Worm (Caenorhabditis elegans): ENCODE measurements around the gene sftd-3.

DNA sequence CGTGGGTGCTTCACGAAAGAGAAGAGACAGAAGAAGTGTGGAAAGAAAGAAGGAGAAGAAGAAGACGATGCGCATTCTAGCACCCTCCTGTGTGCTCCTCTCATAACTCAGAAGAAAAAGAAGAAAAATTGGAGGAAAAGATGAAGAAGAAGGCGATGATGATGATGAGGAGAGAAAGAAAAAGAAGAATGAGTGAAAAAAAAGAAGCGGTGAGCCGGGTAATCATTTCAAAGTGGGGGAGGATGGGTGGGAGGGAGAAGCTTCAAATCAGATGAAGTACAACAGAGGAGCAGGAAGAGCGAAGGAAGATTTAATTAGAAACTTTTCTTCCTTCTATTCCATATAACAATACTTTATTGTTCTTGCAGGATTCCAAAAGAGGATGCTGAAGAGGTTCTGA lies 46.8 kb upstream of the sftd-3 start:
- no peak for TF ChIP-seq lin-13 (GFP tag; optimal IDR thresholded peaks at IDR 0.05)
- no peak for TF ChIP-seq ama-1 (optimal IDR thresholded peaks at IDR 0.05)
- no peak for TF ChIP-seq C16A3.4 (tag; optimal IDR thresholded peaks at IDR 0.05)
- TF ChIP-seq elt-2 (tag; optimal IDR thresholded peaks at IDR 0.05) = no peak
- TF ChIP-seq nhr-237 (tag; optimal IDR thresholded peaks at IDR 0.05) = no peak
- TF ChIP-seq mdl-1 (tag; optimal IDR thresholded peaks at IDR 0.05) = no peak
- TF ChIP-seq nhr-28 (tag; optimal IDR thresholded peaks at IDR 0.05) = no peak
- no peak for TF ChIP-seq alr-1 (tag; optimal IDR thresholded peaks at IDR 0.05; ENCODE audit: borderline replicate concordance)
- TF ChIP-seq lsy-2 (tag; optimal IDR thresholded peaks at IDR 0.05) = no peak
- TF ChIP-seq pag-3 (tag; optimal IDR thresholded peaks at IDR 0.05; ENCODE audit: borderline replicate concordance, insufficient read depth) = no peak

All from whole organism, L1 larva.